Worm (Caenorhabditis elegans): ENCODE measurements around the gene vps-16.

DNA sequence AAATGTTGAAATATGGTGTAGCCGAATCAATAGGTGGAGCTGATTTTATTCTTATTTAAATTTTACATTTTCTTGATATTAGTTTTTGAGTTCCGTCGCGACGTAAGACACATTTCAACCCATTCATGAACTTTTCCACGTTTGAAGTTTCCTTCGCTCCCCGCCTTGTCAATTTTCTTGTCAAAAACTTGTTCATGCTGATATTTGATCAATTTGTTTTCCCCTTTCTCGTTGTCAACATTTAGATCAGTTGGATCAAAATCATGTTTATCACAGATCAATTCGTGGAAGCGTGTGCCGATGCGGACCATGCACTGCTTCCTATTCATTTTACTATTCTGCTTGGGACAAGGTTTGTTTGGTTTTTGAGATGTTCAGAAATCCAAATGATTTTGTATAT is 49.9 kb downstream of the vps-16 start, which contains the start of gene chtb-2:
- TF ChIP-seq him-1 (tag; optimal IDR thresholded peaks at IDR 0.05) (no peak), W03F9.2 (tag; optimal IDR thresholded peaks at IDR 0.05) (no peak), dao-5 (tag; optimal IDR thresholded peaks at IDR 0.05) (no peak)

Measured in whole organism, L4/young adult.